Worm (Caenorhabditis elegans): Measurements from ENCODE around the gene psmd-9.
A peak's percentile ranks its signal among the peaks of the same experiment; 100 is the strongest.

psmd-9 gene

ce11 chrII:6926488-6926887, 24.6 kb downstream of the psmd-9 start (continued):
- TF ChIP-seq lin-1 (GFP tag; IDR thresholded peaks at IDR 0.05) (peak; percentile 73; the same call in 1 of the 2 replicates), lir-3 (tag; optimal IDR thresholded peaks at IDR 0.05) (no peak), ceh-44 (GFP tag; IDR thresholded peaks at IDR 0.05) (no peak), vab-7 (GFP tag; IDR thresholded peaks at IDR 0.05) (no peak), zfp-2 (tag; optimal IDR thresholded peaks at IDR 0.05) (no peak), ces-1 (GFP tag; optimal IDR thresholded peaks at IDR 0.05) (no peak), zag-1 (tag; optimal IDR thresholded peaks at IDR 0.05) (no peak), ztf-11 (tag; optimal IDR thresholded peaks at IDR 0.05) (no peak), unc-130 (GFP tag; optimal IDR thresholded peaks at IDR 0.05) (no peak), ceh-62 (tag; optimal IDR thresholded peaks at IDR 0.05) (no peak), R02D3.7 (tag; optimal IDR thresholded peaks at IDR 0.05) (no peak), dmd-8 (GFP tag; IDR thresholded peaks at IDR 0.05) (no peak), lin-38 (GFP tag; IDR thresholded peaks at IDR 0.05) (peak; percentile 41), mep-1 (tag; optimal IDR thresholded peaks at IDR 0.05) (peak; percentile 91), attf-4 (tag; optimal IDR thresholded peaks at IDR 0.05) (no peak), F44E2.7 (GFP tag; IDR thresholded peaks at IDR 0.05) (no peak), nhr-41 (GFP tag; IDR thresholded peaks at IDR 0.05) (no peak), hif-1 (tag; optimal IDR thresholded peaks at IDR 0.05) (peak; percentile 18 to 74), ctbp-1 (GFP tag; IDR thresholded peaks at IDR 0.05) (peak; percentile 72), aha-1 (tag) (peak; percentile 52), lin-15B (tag; optimal IDR thresholded peaks at IDR 0.05) (no peak), nhr-42 (GFP tag; IDR thresholded peaks at IDR 0.05) (no peak), hlh-30 (tag; optimal IDR thresholded peaks at IDR 0.05; ENCODE audit: insufficient read depth) (peak; percentile 94), lin-29 (GFP tag; IDR thresholded peaks at IDR 0.05) (no peak), F26F4.8 (GFP tag; conservative IDR thresholded peaks at IDR 0.05) (no peak), php-3 (GFP tag; IDR thresholded peaks at IDR 0.05) (peak; percentile 63; the same call in 1 of the 2 replicates), jun-1 (tag; optimal IDR thresholded peaks at IDR 0.05) (peak; percentile 44), tra-1 (GFP tag; IDR thresholded peaks at IDR 0.05) (peak; percentile 82), lin-13 (GFP tag; optimal IDR thresholded peaks at IDR 0.05) (peak; percentile 56), ceh-82 (tag; optimal IDR thresholded peaks at IDR 0.05) (no peak), skn-1 (tag; optimal IDR thresholded peaks at IDR 0.05) (no peak), mxl-3 (GFP tag; optimal IDR thresholded peaks at IDR 0.05) (peak; percentile 78), egl-43 (GFP tag; IDR thresholded peaks at IDR 0.05) (peak; percentile 37; the same call in 1 of the 2 replicates), fkh-10 (GFP tag; optimal IDR thresholded peaks at IDR 0.05) (peak; percentile 42), ZK337.2 (GFP tag; IDR thresholded peaks at IDR 0.05) (0 out of 2 replicates have a peak, but pooled peaks have one; percentile 46), zip-2 (tag; optimal IDR thresholded peaks at IDR 0.05) (no peak), daf-16 (GFP tag; optimal IDR thresholded peaks at IDR 0.05) (peak; percentile 18 to 40), daf-16 (tag; optimal IDR thresholded peaks at IDR 0.05) (peak; percentile 69), dpl-1 (GFP tag; optimal IDR thresholded peaks at IDR 0.05) (peak; percentile 46), ceh-32 (tag; optimal IDR thresholded peaks at IDR 0.05; ENCODE audit: poor library complexity) (peak; percentile 0), F49E8.2 (tag; optimal IDR thresholded peaks at IDR 0.05; ENCODE audit: borderline replicate concordance) (no peak), fos-1 (tag; optimal IDR thresholded peaks at IDR 0.05) (no peak), spr-1 (tag; optimal IDR thresholded peaks at IDR 0.05) (peak; percentile 0), nhr-77 (tag; optimal IDR thresholded peaks at IDR 0.05) (peak; percentile 56), nhr-48 (tag; optimal IDR thresholded peaks at IDR 0.05) (peak; percentile 75), F37D6.2 (tag; optimal IDR thresholded peaks at IDR 0.05) (peak; percentile 44), nhr-25 (tag; optimal IDR thresholded peaks at IDR 0.05; ENCODE audit: borderline replicate concordance, insufficient read depth) (peak; percentile 14), rbr-2 (tag; optimal IDR thresholded peaks at IDR 0.05) (peak; percentile 83), pha-4 (GFP tag; IDR thresholded peaks at IDR 0.05) (peak; percentile 76; the same call in 1 of the 2 replicates), pha-4 (tag; optimal IDR thresholded peaks at IDR 0.05) (peak; percentile 30), D1046.2 (GFP tag; IDR thresholded peaks at IDR 0.05) (no peak), aly-2 (tag; optimal IDR thresholded peaks at IDR 0.05) (no peak), mdl-1 (tag; optimal IDR thresholded peaks at IDR 0.05) (peak; percentile 61 to 91)

Data from whole organism, L4 larva.